Fruit fly (Drosophila melanogaster): ENCODE measurements around the gene Alms1b.

Alms1b gene

dm6 chrX:4649751-4650150 lies 19.0 kb upstream of the Alms1b start, which contains the start of the genes Cbp80 and Torsin (continued):
- peak; percentile 46 for TF ChIP-seq Dp (GFP tag; optimal IDR thresholded peaks at IDR 0.05)
- peak; percentile 25 for TF ChIP-seq Myb (GFP tag; optimal IDR thresholded peaks at IDR 0.05)
- peak; percentile 92 for TF ChIP-seq Scr (GFP tag; IDR thresholded peaks at IDR 0.05; ENCODE audit: partially characterized antibody)
- peak; percentile 7 for TF ChIP-seq zfh2 (GFP tag; optimal IDR thresholded peaks at IDR 0.05)
- peak; percentile 92 for TF ChIP-seq Dll (GFP tag; IDR thresholded peaks at IDR 0.05; ENCODE audit: partially characterized antibody)
- no peak for TF ChIP-seq cato (GFP tag; optimal IDR thresholded peaks at IDR 0.05; ENCODE audit: borderline replicate concordance)
- peak; percentile 77 for TF ChIP-seq CG2116 (GFP tag; optimal IDR thresholded peaks at IDR 0.05)
- TF ChIP-seq grau (tag; optimal IDR thresholded peaks at IDR 0.05) = peak; percentile 11
- TF ChIP-seq D (optimal IDR thresholded peaks at IDR 0.05) = peak; percentile 19
- no peak for TF ChIP-seq D (GFP tag; optimal IDR thresholded peaks at IDR 0.05)
- peak; percentile 45 for TF ChIP-seq CG17186 (GFP tag; optimal IDR thresholded peaks at IDR 0.05)
- peak; percentile 11 for TF ChIP-seq CG17829 (tag; optimal IDR thresholded peaks at IDR 0.05)
- TF ChIP-seq Med (GFP tag) = peak; percentile 81
- TF ChIP-seq CG11504 (tag; optimal IDR thresholded peaks at IDR 0.05) = no peak
- TF ChIP-seq CG15514 (GFP tag; optimal IDR thresholded peaks at IDR 0.05) = peak; percentile 9
- peak; percentile 86 for TF ChIP-seq CG3995 (GFP tag; optimal IDR thresholded peaks at IDR 0.05)
- TF ChIP-seq H2.0 (GFP tag; IDR thresholded peaks at IDR 0.05) = 0 out of 2 replicates have a peak, but pooled peaks have one; percentile 16
- peak; percentile 81 for TF ChIP-seq mld (GFP tag; IDR thresholded peaks at IDR 0.05; ENCODE audit: partially characterized antibody)
- TF ChIP-seq CG14441 (GFP tag; IDR thresholded peaks at IDR 0.05) = 0 out of 2 replicates have a peak, but pooled peaks have one; percentile 31
- peak; percentile 39 for TF ChIP-seq Mad (GFP tag; optimal IDR thresholded peaks at IDR 0.05)
- TF ChIP-seq CG10147 (GFP tag; optimal IDR thresholded peaks at IDR 0.05) = peak; percentile 1
- no peak for TF ChIP-seq bab2 (GFP tag; optimal IDR thresholded peaks at IDR 0.05)
- peak; percentile 14 for TF ChIP-seq CG12391 (tag; optimal IDR thresholded peaks at IDR 0.05)
- peak; percentile 4 for TF ChIP-seq trem (tag; optimal IDR thresholded peaks at IDR 0.05)
- peak; percentile 93 for TF ChIP-seq nerfin-2 (GFP tag; IDR thresholded peaks at IDR 0.05; ENCODE audit: partially characterized antibody)
- TF ChIP-seq pum (GFP tag; optimal IDR thresholded peaks at IDR 0.05) = no peak
- no peak for TF ChIP-seq Dip2 (GFP tag; IDR thresholded peaks at IDR 0.05)
- peak; percentile 80 for TF ChIP-seq sqz (GFP tag; optimal IDR thresholded peaks at IDR 0.05)
- no peak for TF ChIP-seq CG12299 (tag; optimal IDR thresholded peaks at IDR 0.05)
- TF ChIP-seq pzg (GFP tag; optimal IDR thresholded peaks at IDR 0.05) = peak; percentile 52
- TF ChIP-seq nerfin-1 (tag; optimal IDR thresholded peaks at IDR 0.05) = peak; percentile 68
- TF ChIP-seq CG15601 (tag; optimal IDR thresholded peaks at IDR 0.05) = no peak
- peak; percentile 37 for TF ChIP-seq CG14710 (tag; optimal IDR thresholded peaks at IDR 0.05)
- TF ChIP-seq bbx (GFP tag; IDR thresholded peaks at IDR 0.05; ENCODE audit: partially characterized antibody) = peak; percentile 83
- no peak for TF ChIP-seq ken (GFP tag; IDR thresholded peaks at IDR 0.05)
- peak; percentile 91 for TF ChIP-seq Doc3 (GFP tag; IDR thresholded peaks at IDR 0.05; ENCODE audit: partially characterized antibody)
- peak in 1 of 2 experiments; percentile 5 for TF ChIP-seq dpn (GFP tag; optimal IDR thresholded peaks at IDR 0.05)
- 0 out of 2 replicates have a peak, but pooled peaks have one; percentile 22 for TF ChIP-seq ssp (GFP tag; IDR thresholded peaks at IDR 0.05)
- TF ChIP-seq Xrp1 (GFP tag; IDR thresholded peaks at IDR 0.05) = no peak
- 0 out of 2 replicates have a peak, but pooled peaks have one; percentile 20 for TF ChIP-seq lmd (GFP tag; IDR thresholded peaks at IDR 0.05)
- TF ChIP-seq phol (tag; optimal IDR thresholded peaks at IDR 0.05) = peak; percentile 34
- no peak for TF ChIP-seq br (optimal IDR thresholded peaks at IDR 0.05)
- peak; percentile 84 for TF ChIP-seq knrl (GFP tag; IDR thresholded peaks at IDR 0.05; ENCODE audit: partially characterized antibody)
- TF ChIP-seq CG34224 (GFP tag; IDR thresholded peaks at IDR 0.05; ENCODE audit: partially characterized antibody) = peak; percentile 90
- TF ChIP-seq yki (optimal IDR thresholded peaks at IDR 0.05) = no peak
- no peak for TF ChIP-seq ap (GFP tag; IDR thresholded peaks at IDR 0.05)
- TF ChIP-seq amos (GFP tag; IDR thresholded peaks at IDR 0.05; ENCODE audit: partially characterized antibody) = peak; percentile 77
- TF ChIP-seq vvl (GFP tag; IDR thresholded peaks at IDR 0.05) = peak; percentile 21; the same call in 1 of the 2 replicates
- TF ChIP-seq CG12219 (GFP tag; optimal IDR thresholded peaks at IDR 0.05) = no peak
- TF ChIP-seq C15 (GFP tag; IDR thresholded peaks at IDR 0.05) = no peak
